Fruit fly (Drosophila melanogaster): ENCODE results near the gene CG32986.

CG32986 gene

dm6 chr2L:8845931-8846330, 16.6 kb upstream of the CG32986 start (continued):
- TF ChIP-seq CG17829 (tag; optimal IDR thresholded peaks at IDR 0.05) (peak; percentile 36), CG3163 (GFP tag; optimal IDR thresholded peaks at IDR 0.05) (peak; percentile 77), pum (GFP tag; optimal IDR thresholded peaks at IDR 0.05) (peak; percentile 44), CG8478 (optimal IDR thresholded peaks at IDR 0.05) (no peak), amos (GFP tag; IDR thresholded peaks at IDR 0.05; ENCODE audit: partially characterized antibody) (no peak), eyg (GFP tag; optimal IDR thresholded peaks at IDR 0.05) (peak; percentile 51), dmrt11E (tag; optimal IDR thresholded peaks at IDR 0.05) (peak; percentile 74), CG43689 (GFP tag; IDR thresholded peaks at IDR 0.05) (0 out of 2 replicates have a peak, but pooled peaks have one; percentile 10), Opbp (GFP tag; IDR thresholded peaks at IDR 0.05; ENCODE audit: partially characterized antibody) (no peak), GATAe (GFP tag; conservative IDR thresholded peaks at IDR 0.05) (no peak), scrt (GFP tag; optimal IDR thresholded peaks at IDR 0.05) (peak; percentile 32), CG17912 (GFP tag; optimal IDR thresholded peaks at IDR 0.05) (no peak), CG12071 (GFP tag; optimal IDR thresholded peaks at IDR 0.05) (peak; percentile 45), fu2 (GFP tag; optimal IDR thresholded peaks at IDR 0.05) (peak; percentile 36), CG6689 (GFP tag; IDR thresholded peaks at IDR 0.05) (peak; percentile 24; the same call in 1 of the 2 replicates), CG11247 (GFP tag; IDR thresholded peaks at IDR 0.05) (peak; percentile 79), CG2889 (GFP tag; IDR thresholded peaks at IDR 0.05) (peak; percentile 26; the same call in 1 of the 3 replicates), NK7.1 (GFP tag; optimal IDR thresholded peaks at IDR 0.05) (peak; percentile 83), CG15696 (tag; optimal IDR thresholded peaks at IDR 0.05) (peak; percentile 93), gsb (GFP tag; IDR thresholded peaks at IDR 0.05) (no peak), pnt (GFP tag; optimal IDR thresholded peaks at IDR 0.05) (peak; percentile 50), tx (GFP tag; optimal IDR thresholded peaks at IDR 0.05) (peak; percentile 24), en (GFP tag; optimal IDR thresholded peaks at IDR 0.05) (peak; percentile 0), CG12104 (GFP tag; optimal IDR thresholded peaks at IDR 0.05) (peak; percentile 50), eve (GFP tag; optimal IDR thresholded peaks at IDR 0.05) (peak in 1 of 2 experiments; percentile 56), hkb (optimal IDR thresholded peaks at IDR 0.05) (no peak), hkb (GFP tag; IDR thresholded peaks at IDR 0.05) (peak; percentile 61), rib (GFP tag; IDR thresholded peaks at IDR 0.05) (peak; percentile 87), Bteb2 (GFP tag; optimal IDR thresholded peaks at IDR 0.05) (peak; percentile 59), CG1832 (GFP tag; optimal IDR thresholded peaks at IDR 0.05) (no peak), CG1024 (GFP tag; IDR thresholded peaks at IDR 0.05) (peak; percentile 74), chn (GFP tag; optimal IDR thresholded peaks at IDR 0.05) (peak; percentile 72), CG10979 (tag; optimal IDR thresholded peaks at IDR 0.05) (peak; percentile 46), Doc3 (GFP tag; IDR thresholded peaks at IDR 0.05; ENCODE audit: partially characterized antibody) (no peak), CG10366 (GFP tag; IDR thresholded peaks at IDR 0.05) (no peak), CG2875 (GFP tag; optimal IDR thresholded peaks at IDR 0.05) (peak; percentile 96), sob (GFP tag; IDR thresholded peaks at IDR 0.05) (peak; percentile 79), tll (GFP tag; optimal IDR thresholded peaks at IDR 0.05) (peak in 1 of 2 experiments; percentile 100), CG2712 (tag; optimal IDR thresholded peaks at IDR 0.05) (peak; percentile 56), B-H2 (GFP tag; optimal IDR thresholded peaks at IDR 0.05) (peak; percentile 49), CG18476 (GFP tag; optimal IDR thresholded peaks at IDR 0.05) (peak; percentile 38), zfh1 (GFP tag; IDR thresholded peaks at IDR 0.05) (peak; percentile 91), pb (GFP tag; optimal IDR thresholded peaks at IDR 0.05) (peak; percentile 31), CG30020 (tag; optimal IDR thresholded peaks at IDR 0.05) (no peak), z (GFP tag; IDR thresholded peaks at IDR 0.05) (peak; percentile 65; the same call in 2 of the 3 replicates), lab (GFP tag; optimal IDR thresholded peaks at IDR 0.05) (peak; percentile 87), phol (tag; optimal IDR thresholded peaks at IDR 0.05) (no peak), CG7271 (tag; optimal IDR thresholded peaks at IDR 0.05) (peak; percentile 94), Fer1 (GFP tag; optimal IDR thresholded peaks at IDR 0.05) (peak; percentile 50), CG3407 (GFP tag; optimal IDR thresholded peaks at IDR 0.05) (peak; percentile 93), pho (GFP tag; optimal IDR thresholded peaks at IDR 0.05) (peak; percentile 92)

All from whole organism, embryonic.